Fruit fly (Drosophila melanogaster): Measurements from ENCODE around the gene btl.

btl gene

dm6 chr3L:14036867-14037313 lies 38.7 kb upstream of the btl start, which contains the start of gene Hsp110:
Gene Hsp110 (plus strand): TSS chr3L:14037019.
- TF ChIP-seq Ravus (GFP tag; IDR thresholded peaks at IDR 0.05) (no peak), CG34224 (GFP tag; IDR thresholded peaks at IDR 0.05; ENCODE audit: partially characterized antibody) (peak; percentile 100), CG15514 (GFP tag; optimal IDR thresholded peaks at IDR 0.05) (peak; percentile 76), slbo (GFP tag; IDR thresholded peaks at IDR 0.05) (peak; percentile 22; the same call in 1 of the 2 replicates), eve (GFP tag; optimal IDR thresholded peaks at IDR 0.05) (no peak), CG12391 (tag; optimal IDR thresholded peaks at IDR 0.05) (peak; percentile 31), D19A (tag; optimal IDR thresholded peaks at IDR 0.05) (no peak), gsb-n (tag; optimal IDR thresholded peaks at IDR 0.05) (peak; percentile 47), CG13123 (GFP tag; optimal IDR thresholded peaks at IDR 0.05) (no peak), Dad (GFP tag; optimal IDR thresholded peaks at IDR 0.05) (peak; percentile 8), gem (tag; optimal IDR thresholded peaks at IDR 0.05) (peak; percentile 24), CG10267 (tag; optimal IDR thresholded peaks at IDR 0.05) (peak; percentile 67), CG16815 (GFP tag; optimal IDR thresholded peaks at IDR 0.05) (no peak), stc (GFP tag; IDR thresholded peaks at IDR 0.05) (no peak), CG15601 (tag; optimal IDR thresholded peaks at IDR 0.05) (peak; percentile 27), phol (tag; optimal IDR thresholded peaks at IDR 0.05) (peak; percentile 34), CG13424 (tag; optimal IDR thresholded peaks at IDR 0.05) (peak; percentile 3), CG12155 (GFP tag; optimal IDR thresholded peaks at IDR 0.05) (peak; percentile 14), Asciz (GFP tag; optimal IDR thresholded peaks at IDR 0.05) (no peak), unpg (GFP tag; optimal IDR thresholded peaks at IDR 0.05) (peak; percentile 7), CG2120 (GFP tag; optimal IDR thresholded peaks at IDR 0.05) (peak; percentile 51), ttk (GFP tag; IDR thresholded peaks at IDR 0.05) (no peak), CG10979 (tag; optimal IDR thresholded peaks at IDR 0.05) (peak; percentile 25), exex (tag; optimal IDR thresholded peaks at IDR 0.05) (peak; percentile 69), z (GFP tag; IDR thresholded peaks at IDR 0.05) (no peak), NFAT (GFP tag; IDR thresholded peaks at IDR 0.05) (peak; percentile 81), CG34376 (GFP tag; optimal IDR thresholded peaks at IDR 0.05) (peak; percentile 72), CG7963 (GFP tag; IDR thresholded peaks at IDR 0.05; ENCODE audit: partially characterized antibody) (peak; percentile 98), Bgb (GFP tag; IDR thresholded peaks at IDR 0.05; ENCODE audit: partially characterized antibody) (peak; percentile 100), CG17186 (GFP tag; optimal IDR thresholded peaks at IDR 0.05) (peak; percentile 57), CHES-1-like (GFP tag; optimal IDR thresholded peaks at IDR 0.05) (peak; percentile 74), Chrac-16 (GFP tag; optimal IDR thresholded peaks at IDR 0.05) (no peak), luna (GFP tag; optimal IDR thresholded peaks at IDR 0.05) (no peak), CG2678 (tag; optimal IDR thresholded peaks at IDR 0.05) (peak; percentile 7), dm (GFP tag; optimal IDR thresholded peaks at IDR 0.05) (peak; percentile 83), CG14860 (GFP tag; IDR thresholded peaks at IDR 0.05; ENCODE audit: partially characterized antibody) (peak; percentile 98), CrebB (tag; optimal IDR thresholded peaks at IDR 0.05) (peak; percentile 23), tx (GFP tag; optimal IDR thresholded peaks at IDR 0.05) (no peak), ind (GFP tag; optimal IDR thresholded peaks at IDR 0.05) (no peak), sc (optimal IDR thresholded peaks at IDR 0.05) (no peak), sc (GFP tag; optimal IDR thresholded peaks at IDR 0.05) (no peak), NC2α (GFP tag; optimal IDR thresholded peaks at IDR 0.05) (no peak), repo (GFP tag; optimal IDR thresholded peaks at IDR 0.05) (peak; percentile 7), nerfin-2 (GFP tag; IDR thresholded peaks at IDR 0.05; ENCODE audit: partially characterized antibody) (peak; percentile 98), CG6765 (GFP tag; optimal IDR thresholded peaks at IDR 0.05) (peak; percentile 8), wdn (GFP tag; IDR thresholded peaks at IDR 0.05) (no peak), croc (GFP tag; conservative IDR thresholded peaks at IDR 0.05) (no peak), BEAF-32 (GFP tag; optimal IDR thresholded peaks at IDR 0.05) (peak; percentile 98), Xbp1 (GFP tag; optimal IDR thresholded peaks at IDR 0.05) (peak; percentile 5), H15 (GFP tag; IDR thresholded peaks at IDR 0.05) (no peak), Ada2b (GFP tag; IDR thresholded peaks at IDR 0.05) (no peak)
